Worm (Caenorhabditis elegans) whole organism, midembryonic: ENCODE measurements around the gene srr-2.
"Not testable (repeated sequence)": the region's sequence is repeated elsewhere in the genome, so short reads cannot be mapped to it uniquely, and the experiment has no call there.

Experiments used
- T22C8.4 ChIP-seq: fragments of 200-800 bp; sonication (Bioruptor generic); IDR thresholded peaks from 2 replicates; pipeline ENCODE4 v1.3.6; 2022; ENCODE audit warnings: missing genetic modification characterization, missing compliant biosample characterization
- cog-1 ChIP-seq: sonication (generic microtip); optimal IDR thresholded peaks from 2 replicates; lab custom pipeline; 2016; ENCODE audit warnings: missing genetic modification characterization, missing compliant biosample characterization
- flt-1 ChIP-seq: fragments of 200-800 bp; sonication (Bioruptor generic); IDR thresholded peaks from 2 replicates; pipeline ENCODE4 v1.3.6; 2022; ENCODE audit warnings: missing genetic modification characterization, missing compliant biosample characterization
- klf-2 ChIP-seq: fragments of 200-800 bp; sonication (Bioruptor generic); conservative IDR thresholded peaks from 2 replicates; pipeline ENCODE4 v1.3.6; 2022; ENCODE audit warnings: missing genetic modification reagents, missing genetic modification characterization, missing compliant biosample characterization
- med-1 ChIP-seq: sonication (generic microtip); optimal IDR thresholded peaks from 2 replicates; lab custom pipeline; 2017; ENCODE audit warnings: missing genetic modification characterization, mild to moderate bottlenecking, missing compliant biosample characterization, antibody characterized with exemption, missing genetic modification reagents; ENCODE audit not compliant: insufficient read depth
- ref-1 ChIP-seq: fragments of 200-800 bp; sonication (Bioruptor generic); conservative IDR thresholded peaks from 2 replicates; pipeline ENCODE4 v1.3.6; 2022; ENCODE audit warnings: missing genetic modification reagents, missing genetic modification characterization, missing compliant biosample characterization
- tab-1 ChIP-seq: fragments of 200-800 bp; sonication (Bioruptor generic); IDR thresholded peaks from 2 replicates; pipeline ENCODE4 v1.3.6; 2022; ENCODE audit warnings: missing genetic modification characterization, missing compliant biosample characterization
- ztf-23 ChIP-seq: fragments of 200-800 bp; sonication (Bioruptor generic); IDR thresholded peaks from 2 replicates; pipeline ENCODE4 v1.3.6; 2022; ENCODE audit warnings: missing genetic modification reagents, missing genetic modification characterization, missing compliant biosample characterization
- ztf-29 ChIP-seq: fragments of 200-800 bp; sonication (Bioruptor generic); IDR thresholded peaks from 2 replicates; pipeline ENCODE4 v1.3.6; 2022; ENCODE audit warnings: missing genetic modification reagents, missing genetic modification characterization, missing compliant biosample characterization

Gene srr-2

DNA sequence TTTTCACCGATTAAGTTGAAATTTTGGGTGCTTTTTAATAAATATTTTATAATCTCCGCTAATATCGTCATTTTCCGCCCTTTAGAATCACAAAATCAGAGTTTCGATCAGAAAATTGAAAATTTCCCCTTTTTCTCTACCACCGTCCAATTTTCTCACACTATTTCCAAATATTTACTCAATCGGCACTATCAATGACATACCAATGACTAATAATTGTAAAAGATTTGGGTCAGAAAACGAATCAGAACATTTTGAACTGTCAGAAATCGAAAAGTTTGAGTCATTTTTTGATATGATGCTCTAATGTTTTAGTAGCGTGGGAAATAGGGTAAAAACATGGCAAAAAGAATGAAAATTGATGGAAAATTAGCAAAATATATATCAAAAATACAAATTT is at the start of gene srr-2:
Gene srr-2, minus strand, starts transcription at position 73 of the 400 bp plus-strand sequence.
- TF ChIP-seq ztf-23 (GFP tag; lab: Robert Waterston, UW) = no peak

DNA sequence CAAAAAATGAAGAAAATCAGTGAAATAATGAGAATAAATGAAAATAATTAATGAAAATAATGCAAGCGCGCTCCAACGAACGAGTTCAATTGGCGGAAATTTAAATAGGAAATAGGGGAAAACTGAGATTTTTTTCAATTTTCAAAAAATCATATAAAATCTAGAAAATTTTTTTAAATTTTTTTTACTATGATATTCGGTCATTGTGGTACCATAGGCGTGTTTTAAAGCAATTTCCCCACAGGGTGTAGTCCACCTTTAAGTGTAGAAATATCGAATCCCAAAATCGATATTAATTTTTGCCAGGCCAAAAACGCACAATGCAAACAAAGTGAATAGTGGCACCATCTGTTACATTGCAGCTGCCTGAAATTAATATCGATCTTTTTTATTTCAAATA is 47.2 kb upstream of the srr-2 start, which contains the start of gene F21D9.1:
Gene F21D9.1, plus strand, starts transcription at position 301 of the 400 bp plus-strand sequence.
- not testable (repeated sequence) for TF ChIP-seq ztf-23, flt-1, tab-1 (GFP tag; lab: Robert Waterston, UW)

DNA sequence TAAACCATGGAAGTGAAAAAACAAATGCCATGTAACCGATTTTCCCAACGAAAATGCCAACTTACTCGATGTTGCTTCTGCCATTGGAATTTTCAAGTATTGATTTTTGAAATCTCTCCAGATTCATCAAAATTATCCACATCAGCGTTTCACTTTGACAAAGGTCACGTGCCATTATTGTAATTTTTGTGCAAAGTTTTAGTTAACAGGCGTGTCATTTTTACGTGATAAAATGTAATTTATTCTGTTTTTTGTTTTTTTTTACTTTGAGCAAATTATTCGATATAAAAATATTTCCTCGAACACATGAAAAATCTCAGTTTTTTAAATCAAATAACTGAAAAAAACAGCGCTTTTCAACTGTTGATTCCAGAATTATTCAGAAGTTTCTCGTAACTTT is 45.4 kb upstream of the srr-2 start, which contains the start of gene F21D9.2:
Gene F21D9.2, minus strand, starts transcription at position 101 of the 400 bp plus-strand sequence.
- TF ChIP-seq ztf-29 (GFP tag; lab: Robert Waterston, UW) (no peak), klf-2 (GFP tag; lab: Robert Waterston, UW) (no peak), cog-1 (tag; lab: Kevin White, UChicago) (no peak), ref-1 (GFP tag; lab: Robert Waterston, UW) (no peak), flt-1 (GFP tag; lab: Robert Waterston, UW) (no peak), tab-1 (GFP tag; lab: Robert Waterston, UW) (no peak), med-1 (GFP tag; lab: Kevin White, UChicago) (no peak), T22C8.4 (no peak), ztf-23 (GFP tag; lab: Robert Waterston, UW) (no peak)

DNA sequence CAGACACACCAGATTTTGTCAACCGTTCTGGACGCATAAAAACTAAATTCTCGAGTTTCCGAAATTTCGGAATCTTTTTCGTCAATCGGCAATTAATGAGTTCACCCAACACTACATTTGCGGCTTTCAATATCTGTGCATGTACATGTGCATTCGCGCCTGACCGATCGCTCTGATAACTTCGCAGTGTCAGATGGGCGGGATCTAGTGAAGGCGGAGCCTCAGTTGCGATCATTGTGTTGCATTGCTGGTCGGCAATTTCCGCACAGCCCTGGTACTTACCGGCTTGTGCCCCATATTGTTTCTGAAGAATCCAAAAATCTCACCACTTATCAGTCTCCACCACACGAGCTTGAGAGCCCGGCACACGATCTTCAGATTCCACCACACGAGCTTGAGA is 43.7 kb upstream of the srr-2 start:
- no peak for TF ChIP-seq T22C8.4
- no peak for TF ChIP-seq cog-1 (tag; lab: Kevin White, UChicago)
- TF ChIP-seq med-1 (GFP tag; lab: Kevin White, UChicago) = no peak
- TF ChIP-seq ref-1 (GFP tag; lab: Robert Waterston, UW) = no peak
- TF ChIP-seq tab-1 (GFP tag; lab: Robert Waterston, UW) = no peak
- no peak for TF ChIP-seq flt-1 (GFP tag; lab: Robert Waterston, UW)
- no peak for TF ChIP-seq ztf-23 (GFP tag; lab: Robert Waterston, UW)
- TF ChIP-seq klf-2 (GFP tag; lab: Robert Waterston, UW) = no peak
- TF ChIP-seq ztf-29 (GFP tag; lab: Robert Waterston, UW) = no peak

DNA sequence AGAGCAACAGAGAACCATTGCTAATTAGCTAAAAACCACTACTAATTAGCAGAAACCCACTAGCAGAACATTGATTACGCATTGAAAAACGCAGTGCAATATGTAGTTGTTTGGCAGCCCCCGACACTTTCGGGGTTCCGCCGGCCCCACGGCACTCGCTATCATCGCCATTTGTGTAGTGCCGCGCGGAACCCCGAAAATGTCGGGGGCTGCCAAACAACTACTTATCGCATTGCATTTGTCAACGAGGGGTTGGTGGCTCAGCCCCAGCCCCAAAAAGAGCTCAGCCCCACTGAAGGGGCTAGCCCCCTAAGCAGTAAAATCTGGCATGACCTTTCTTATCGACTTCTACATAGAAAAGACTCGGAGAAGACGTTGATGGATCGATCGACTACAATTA is 42.4 kb upstream of the srr-2 start:
- TF ChIP-seq T22C8.4 (no peak), med-1 (GFP tag; lab: Kevin White, UChicago) (no peak), flt-1 (GFP tag; lab: Robert Waterston, UW) (no peak)

DNA sequence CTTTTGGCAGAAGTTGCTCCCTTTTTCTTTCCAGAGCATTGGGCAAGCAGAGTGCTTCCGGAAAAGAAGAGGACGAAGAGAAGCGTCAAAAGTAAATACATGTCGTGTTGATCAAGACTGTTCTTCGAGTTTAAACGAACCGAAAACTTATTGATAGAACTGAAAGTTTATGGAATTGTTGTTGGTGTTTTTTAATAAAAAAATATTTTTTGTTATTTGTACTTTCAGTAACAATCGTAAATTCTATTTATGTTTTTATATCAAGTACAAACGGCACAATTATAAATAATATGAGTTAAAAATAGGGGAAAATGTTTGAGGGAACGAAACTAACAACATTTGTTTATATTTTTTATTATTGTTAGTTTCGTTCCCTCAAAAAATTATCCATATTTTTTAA is 40.7 kb upstream of the srr-2 start, which contains the start of gene F21D9.3:
Gene F21D9.3, minus strand, starts transcription at position 101 of the 400 bp plus-strand sequence.
- no peak for TF ChIP-seq med-1 (GFP tag; lab: Kevin White, UChicago)
- no peak for TF ChIP-seq flt-1 (GFP tag; lab: Robert Waterston, UW)
- TF ChIP-seq ztf-23 (GFP tag; lab: Robert Waterston, UW) = no peak
- TF ChIP-seq ztf-29 (GFP tag; lab: Robert Waterston, UW) = no peak
- no peak for TF ChIP-seq tab-1 (GFP tag; lab: Robert Waterston, UW)
- no peak for TF ChIP-seq klf-2 (GFP tag; lab: Robert Waterston, UW)
- TF ChIP-seq ref-1 (GFP tag; lab: Robert Waterston, UW) = no peak
- no peak for TF ChIP-seq T22C8.4
- TF ChIP-seq cog-1 (tag; lab: Kevin White, UChicago) = no peak

DNA sequence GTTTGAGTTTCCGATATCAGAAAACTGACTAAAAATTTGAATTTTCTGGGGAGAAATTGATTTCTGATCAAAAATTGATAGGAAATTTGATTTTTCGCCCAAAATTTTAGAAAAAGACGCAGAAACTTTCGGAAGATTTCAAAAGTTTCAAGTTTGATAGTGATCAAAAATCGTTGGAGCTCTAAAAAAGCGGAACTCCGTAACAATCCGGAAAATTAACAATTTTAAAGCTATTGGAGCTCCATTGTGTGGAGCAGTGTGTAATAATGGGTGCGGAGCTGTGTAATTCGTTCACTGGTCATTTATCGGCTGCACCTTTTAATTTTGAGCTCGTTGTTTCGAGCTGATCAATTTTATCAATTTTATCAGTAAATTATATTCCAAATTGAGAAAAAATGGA is 36.5 kb upstream of the srr-2 start, which contains the start of gene F21D9.4:
Gene F21D9.4, plus strand, starts transcription at position 301 of the 400 bp plus-strand sequence.
- TF ChIP-seq tab-1 (GFP tag; lab: Robert Waterston, UW) = no peak
- TF ChIP-seq T22C8.4 = no peak
- no peak for TF ChIP-seq klf-2 (GFP tag; lab: Robert Waterston, UW)
- TF ChIP-seq cog-1 (tag; lab: Kevin White, UChicago) = no peak
- TF ChIP-seq ztf-29 (GFP tag; lab: Robert Waterston, UW) = no peak
- TF ChIP-seq ref-1 (GFP tag; lab: Robert Waterston, UW) = no peak
- TF ChIP-seq med-1 (GFP tag; lab: Kevin White, UChicago) = no peak
- no peak for TF ChIP-seq ztf-23 (GFP tag; lab: Robert Waterston, UW)
- TF ChIP-seq flt-1 (GFP tag; lab: Robert Waterston, UW) = no peak

DNA sequence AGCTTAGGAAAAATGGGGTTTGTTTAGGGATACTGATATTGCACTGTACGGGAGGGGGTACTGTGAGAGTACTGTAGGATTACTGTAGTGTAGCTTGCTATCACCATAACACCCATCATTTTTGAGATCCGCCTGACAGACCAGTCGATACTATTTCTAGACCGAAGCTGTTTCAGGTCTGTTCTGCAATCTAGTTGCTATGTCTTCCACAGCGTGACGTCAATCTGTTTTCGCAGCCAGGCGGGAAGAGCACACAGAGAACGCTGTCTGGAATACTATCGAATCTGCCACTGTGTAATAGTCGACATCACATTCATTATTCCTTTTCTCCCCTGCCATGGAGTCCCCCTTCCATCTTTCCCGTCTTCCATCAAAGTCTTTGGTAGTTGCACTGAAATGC is 34.9 kb upstream of the srr-2 start, which contains the start of gene F21D9.11:
Gene F21D9.11, plus strand, starts transcription at position 301 of the 400 bp plus-strand sequence.
- TF ChIP-seq flt-1 (GFP tag; lab: Robert Waterston, UW) (no peak), ztf-23 (GFP tag; lab: Robert Waterston, UW) (no peak), ztf-29 (GFP tag; lab: Robert Waterston, UW) (no peak), ref-1 (GFP tag; lab: Robert Waterston, UW) (no peak), T22C8.4 (no peak), med-1 (GFP tag; lab: Kevin White, UChicago) (no peak), tab-1 (GFP tag; lab: Robert Waterston, UW) (no peak)

DNA sequence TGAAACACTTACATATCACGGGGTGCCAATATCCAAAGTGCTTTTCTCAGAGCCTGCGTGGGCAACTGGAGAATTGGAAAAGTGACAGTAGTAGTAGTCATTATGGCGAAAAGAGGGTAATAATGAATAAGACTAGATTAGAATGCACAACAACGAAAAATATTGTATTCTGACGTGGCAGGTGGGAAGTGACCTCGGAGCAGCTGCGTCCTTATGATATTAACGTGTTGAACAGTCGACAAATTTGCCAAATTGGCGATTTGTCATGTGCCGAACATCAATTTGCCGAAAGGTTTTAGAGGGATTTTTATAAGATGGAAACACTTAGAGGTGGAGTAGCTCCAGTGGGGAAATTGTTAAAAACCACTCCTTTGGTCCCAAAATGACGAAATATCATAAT is 34.0 kb upstream of the srr-2 start, which contains the start of gene str-81:
Gene str-81, minus strand, starts transcription at position 101 of the 400 bp plus-strand sequence.
- TF ChIP-seq cog-1 (tag; lab: Kevin White, UChicago) (no peak), T22C8.4 (no peak), tab-1 (GFP tag; lab: Robert Waterston, UW) (no peak), ztf-29 (GFP tag; lab: Robert Waterston, UW) (no peak), klf-2 (GFP tag; lab: Robert Waterston, UW) (no peak), ref-1 (GFP tag; lab: Robert Waterston, UW) (no peak), flt-1 (GFP tag; lab: Robert Waterston, UW) (no peak), med-1 (GFP tag; lab: Kevin White, UChicago) (no peak)

DNA sequence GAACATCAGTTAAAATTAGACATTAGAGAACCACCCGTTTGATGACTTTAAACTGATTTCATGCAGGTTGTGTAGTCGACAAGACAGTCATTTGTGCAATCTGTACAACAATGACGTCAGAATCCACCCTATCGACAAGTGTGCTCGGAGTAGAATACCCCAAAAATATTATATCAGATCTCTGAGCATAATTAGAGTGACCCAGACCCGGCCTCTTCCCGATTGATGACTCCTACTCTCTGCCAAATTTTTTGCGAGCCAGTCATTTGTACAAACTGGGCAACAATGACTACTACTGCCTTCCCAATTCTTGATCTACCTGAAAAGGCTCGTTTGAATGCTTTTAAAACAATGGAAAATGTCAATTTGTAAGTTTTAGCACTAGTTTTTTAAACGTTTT is 23.2 kb upstream of the srr-2 start, which contains the start of the genes fbxb-115 and fbxb-1:
Gene fbxb-115, minus strand, starts transcription at position 101 of the 400 bp plus-strand sequence.
Gene fbxb-1, plus strand, starts transcription at position 226 of the 400 bp plus-strand sequence.
- TF ChIP-seq flt-1 (GFP tag; lab: Robert Waterston, UW) = no peak
- no peak for TF ChIP-seq med-1 (GFP tag; lab: Kevin White, UChicago)
- TF ChIP-seq ztf-23 (GFP tag; lab: Robert Waterston, UW) = no peak
- TF ChIP-seq ztf-29 (GFP tag; lab: Robert Waterston, UW) = no peak
- no peak for TF ChIP-seq ref-1 (GFP tag; lab: Robert Waterston, UW)
